Worm (Caenorhabditis elegans) whole organism, young adult: ENCODE results near the gene F26F4.12.
A peak's percentile ranks its signal among the peaks of the same experiment; 100 is the strongest.

Experiments
- C17E4.6 ChIP-seq: fragments of 200-800 bp; sonication (Bioruptor generic); IDR thresholded peaks from 2 replicates; pipeline ENCODE4 v1.3.6; 2022; ENCODE audit warnings: missing genetic modification reagents, missing genetic modification characterization, missing compliant biosample characterization
- F52B5.7 ChIP-seq: sonication (generic microtip); optimal IDR thresholded peaks from 2 replicates; lab custom pipeline; 2016; ENCODE audit warnings: mild to moderate bottlenecking, missing genetic modification characterization, missing compliant biosample characterization
- F55B11.4 ChIP-seq: sonication (generic microtip); optimal IDR thresholded peaks from 2 replicates; lab custom pipeline; 2016; ENCODE audit warnings: missing compliant biosample characterization, missing genetic modification characterization, borderline replicate concordance; ENCODE audit not compliant: insufficient read depth
- K11D2.4 ChIP-seq: fragments of 200-800 bp; sonication (Bioruptor generic); IDR thresholded peaks from 2 replicates; pipeline ENCODE4 v1.3.6; 2022; ENCODE audit warnings: missing genetic modification reagents, missing genetic modification characterization, missing compliant biosample characterization
- T07F8.4 ChIP-seq: sonication (generic microtip); optimal IDR thresholded peaks from 2 replicates; lab custom pipeline; 2016; ENCODE audit warnings: mild to moderate bottlenecking, missing genetic modification characterization, moderate library complexity, missing compliant biosample characterization
- T26A5.8 ChIP-seq: sonication (generic microtip); optimal IDR thresholded peaks from 2 replicates; lab custom pipeline; 2016; ENCODE audit warnings: missing genetic modification characterization, missing compliant biosample characterization
- Y53G8AR.9 ChIP-seq: fragments of 200-800 bp; sonication (Bioruptor generic); conservative IDR thresholded peaks from 2 replicates; pipeline ENCODE4 v1.3.6; 2022; ENCODE audit warnings: missing genetic modification reagents, missing genetic modification characterization, missing compliant biosample characterization
- Y79H2A.3 ChIP-seq: fragments of 200-800 bp; sonication (Bioruptor generic); conservative IDR thresholded peaks from 2 replicates; pipeline ENCODE4 v1.3.6; 2022; ENCODE audit warnings: missing genetic modification reagents, missing genetic modification characterization, missing compliant biosample characterization
- akir-1 ChIP-seq: fragments of 200-800 bp; sonication (Bioruptor generic); optimal IDR thresholded peaks from 2 replicates; lab custom pipeline; 2018; ENCODE audit warnings: mild to moderate bottlenecking, missing genetic modification characterization, moderate library complexity, missing compliant biosample characterization
- aptf-3 ChIP-seq: fragments of 200-800 bp; sonication (Bioruptor generic); IDR thresholded peaks from 2 replicates; pipeline ENCODE4 v1.3.6; 2022; ENCODE audit warnings: missing genetic modification characterization, missing compliant biosample characterization
- attf-5 ChIP-seq: fragments of 200-800 bp; sonication (Bioruptor generic); optimal IDR thresholded peaks from 2 replicates; lab custom pipeline; 2018; ENCODE audit warnings: mild to moderate bottlenecking, missing genetic modification characterization, missing compliant biosample characterization
- attf-6 ChIP-seq: fragments of 200-800 bp; sonication (Bioruptor generic); IDR thresholded peaks from 2 replicates; pipeline ENCODE4 v1.3.6; 2022; ENCODE audit warnings: missing genetic modification reagents, missing genetic modification characterization, missing compliant biosample characterization
- ceh-40 ChIP-seq: fragments of 200-800 bp; sonication (Bioruptor generic); IDR thresholded peaks from 2 replicates; pipeline ENCODE4 v1.3.6; 2022; ENCODE audit warnings: missing genetic modification characterization, missing compliant biosample characterization
- ceh-79 ChIP-seq: sonication (generic microtip); optimal IDR thresholded peaks from 2 replicates; lab custom pipeline; 2017; ENCODE audit warnings: mild to moderate bottlenecking, missing genetic modification characterization, missing compliant biosample characterization
- ceh-91 ChIP-seq: fragments of 200-800 bp; sonication (Bioruptor generic); IDR thresholded peaks from 2 replicates; pipeline ENCODE4 v1.3.6; 2022; ENCODE audit warnings: missing genetic modification reagents, missing genetic modification characterization, missing compliant biosample characterization
- chd-7 ChIP-seq: sonication (generic microtip); optimal IDR thresholded peaks from 2 replicates; lab custom pipeline; 2016; ENCODE audit warnings: mild to moderate bottlenecking, missing genetic modification characterization, moderate library complexity, missing compliant biosample characterization
- egl-44 ChIP-seq: fragments of 200-800 bp; sonication (Bioruptor generic); IDR thresholded peaks from 2 replicates; pipeline ENCODE4 v1.3.6; 2022; ENCODE audit warnings: missing genetic modification reagents, missing genetic modification characterization, missing compliant biosample characterization
- egrh-3 ChIP-seq: fragments of 200-800 bp; sonication (Bioruptor generic); IDR thresholded peaks from 2 replicates; pipeline ENCODE4 v1.3.6; 2022; ENCODE audit warnings: missing genetic modification reagents, missing genetic modification characterization, missing compliant biosample characterization
- gei-17 ChIP-seq: fragments of 200-800 bp; sonication (Bioruptor generic); optimal IDR thresholded peaks from 2 replicates; lab custom pipeline; 2018; ENCODE audit warnings: mild to moderate bottlenecking, missing genetic modification characterization, missing compliant biosample characterization
- lag-1 ChIP-seq: fragments of 200-800 bp; sonication (Bioruptor generic); IDR thresholded peaks from 2 replicates; pipeline ENCODE4 v1.3.6; 2022; ENCODE audit warnings: missing genetic modification reagents, missing genetic modification characterization, missing compliant biosample characterization
- lin-40 ChIP-seq: sonication (generic microtip); optimal IDR thresholded peaks from 2 replicates; lab custom pipeline; 2016; ENCODE audit warnings: missing genetic modification characterization, mild to moderate bottlenecking, missing compliant biosample characterization, missing genotype, missing genetic modification reagents
- lin-54 ChIP-seq: fragments of 200-800 bp; sonication (Bioruptor generic); optimal IDR thresholded peaks from 2 replicates; lab custom pipeline; 2018; ENCODE audit warnings: mild to moderate bottlenecking, missing genetic modification characterization, missing compliant biosample characterization
- madf-6 ChIP-seq: fragments of 200-800 bp; sonication (Bioruptor generic); IDR thresholded peaks from 2 replicates; pipeline ENCODE4 v1.3.6; 2022; ENCODE audit warnings: missing genetic modification reagents, missing genetic modification characterization, missing compliant biosample characterization
- nfya-1 ChIP-seq: sonication (generic microtip); optimal IDR thresholded peaks from 2 replicates; lab custom pipeline; 2017; ENCODE audit warnings: antibody characterized with exemption, missing compliant biosample characterization, missing genetic modification characterization, borderline replicate concordance; ENCODE audit not compliant: insufficient read depth
- nfya-2 ChIP-seq: fragments of 200-800 bp; sonication (Bioruptor generic); IDR thresholded peaks from 2 replicates; pipeline ENCODE4 v1.3.6; 2022; ENCODE audit warnings: missing genetic modification reagents, missing genetic modification characterization, missing compliant biosample characterization
- pbrm-1 ChIP-seq: fragments of 200-800 bp; sonication (Bioruptor generic); IDR thresholded peaks from 2 replicates; pipeline ENCODE4 v1.3.6; 2022; ENCODE audit warnings: missing genetic modification reagents, missing genetic modification characterization, missing compliant biosample characterization
- rcor-1 ChIP-seq: fragments of 200-800 bp; sonication (Bioruptor generic); IDR thresholded peaks from 2 replicates; pipeline ENCODE4 v1.3.6; 2022; ENCODE audit warnings: missing genetic modification reagents, missing genetic modification characterization, missing compliant biosample characterization
- rpc-1 ChIP-seq, 2 experiments: fragments of 150-350 bp in 1 of 2; sonication (generic microtip) in 1 of 2; optimal IDR thresholded peaks; 2 replicates each; lab custom pipeline; 2014 to 2018; ENCODE audit warnings: missing biosample characterization in 1 of 2, missing genetic modification characterization in 1 of 2, missing genetic modification reagents in 1 of 2, missing genotype in 1 of 2
- snpc-1.1 ChIP-seq: sonication (generic microtip); optimal IDR thresholded peaks from 2 replicates; lab custom pipeline; 2017; ENCODE audit warnings: missing genetic modification characterization, mild to moderate bottlenecking, missing compliant biosample characterization, antibody characterized with exemption, moderate library complexity, missing genotype, missing genetic modification reagents; ENCODE audit not compliant: insufficient read depth
- tlf-1 ChIP-seq: fragments of 200-800 bp; sonication (Bioruptor generic); optimal IDR thresholded peaks from 2 replicates; lab custom pipeline; 2018; ENCODE audit warnings: mild to moderate bottlenecking, missing genetic modification characterization, missing compliant biosample characterization
- zfh-2 ChIP-seq: fragments of 200-800 bp; sonication (Bioruptor generic); conservative IDR thresholded peaks from 2 replicates; pipeline ENCODE4 v1.3.6; 2022; ENCODE audit warnings: missing genetic modification reagents, missing genetic modification characterization, missing compliant biosample characterization
- zim-3 ChIP-seq: sonication (generic microtip); optimal IDR thresholded peaks from 2 replicates; lab custom pipeline; 2017; ENCODE audit warnings: mild to moderate bottlenecking, missing genetic modification characterization, moderate library complexity, missing compliant biosample characterization
- ztf-22 ChIP-seq: fragments of 200-800 bp; sonication (Bioruptor generic); optimal IDR thresholded peaks from 2 replicates; lab custom pipeline; 2018; ENCODE audit warnings: mild to moderate bottlenecking, missing genetic modification characterization, moderate library complexity, missing compliant biosample characterization
- ztf-28 ChIP-seq: fragments of 200-800 bp; sonication (Bioruptor generic); IDR thresholded peaks from 2 replicates; pipeline ENCODE4 v1.3.6; 2022; ENCODE audit warnings: missing genetic modification reagents, missing genetic modification characterization, missing compliant biosample characterization
- ztf-6 ChIP-seq: fragments of 200-800 bp; sonication (Bioruptor generic); IDR thresholded peaks from 2 replicates; pipeline ENCODE4 v1.3.6; 2022; ENCODE audit warnings: missing genetic modification reagents, missing genetic modification characterization, missing compliant biosample characterization

The F26F4.12 gene

ce11 chrIII:4947352-4947751 lies 37.5 kb upstream of the F26F4.12 start (continued):
- TF ChIP-seq pbrm-1 (GFP tag; lab: Robert Waterston, UW): 0 out of 2 replicates have a peak, but pooled peaks have one; percentile 35
- TF ChIP-seq T26A5.8 (tag; lab: Kevin White, UChicago): no peak
- TF ChIP-seq rcor-1 (GFP tag; lab: Robert Waterston, UW): 0 out of 2 replicates have a peak, but pooled peaks have one; percentile 15
- no peak for TF ChIP-seq T07F8.4
- TF ChIP-seq lin-54 (GFP tag; lab: Kevin White, UChicago): no peak
- no peak for TF ChIP-seq K11D2.4 (GFP tag; lab: Robert Waterston, UW)
- TF ChIP-seq ztf-28 (GFP tag; lab: Robert Waterston, UW): 0 out of 2 replicates have a peak, but pooled peaks have one; percentile 21
- TF ChIP-seq akir-1 (GFP tag; lab: Kevin White, UChicago): no peak
- TF ChIP-seq lin-40 (tag; lab: Kevin White, UChicago): no peak
- TF ChIP-seq F52B5.7 (tag; lab: Kevin White, UChicago): no peak
- TF ChIP-seq ztf-6 (GFP tag; lab: Robert Waterston, UW): peak; percentile 11; the same call in 1 of the 2 replicates
- TF ChIP-seq chd-7: peak; percentile 56
- TF ChIP-seq lag-1 (GFP tag; lab: Robert Waterston, UW): no peak
- TF ChIP-seq F55B11.4: no peak
- no peak for TF ChIP-seq egl-44 (GFP tag; lab: Robert Waterston, UW)
- TF ChIP-seq zfh-2: peak; percentile 87
- TF ChIP-seq C17E4.6 (GFP tag; lab: Robert Waterston, UW): 0 out of 2 replicates have a peak, but pooled peaks have one; percentile 20
- no peak for TF ChIP-seq ceh-91 (GFP tag; lab: Robert Waterston, UW)
- TF ChIP-seq ceh-40 (GFP tag; lab: Robert Waterston, UW): no peak
- no peak for TF ChIP-seq Y79H2A.3 (GFP tag; lab: Robert Waterston, UW)
- no peak for TF ChIP-seq snpc-1.1
- no peak for TF ChIP-seq attf-5 (GFP tag; lab: Kevin White, UChicago)

ce11 chrIII:4944213-4944612 lies 34.4 kb upstream of the F26F4.12 start, which contains the start of gene ntl-9:
Gene ntl-9 (plus strand): TSS chrIII:4944513.
- TF ChIP-seq aptf-3 (GFP tag; lab: Robert Waterston, UW) (no peak), nfya-1 (tag; lab: Kevin White, UChicago) (no peak), zim-3 (tag; lab: Kevin White, UChicago) (no peak), gei-17 (GFP tag; lab: Kevin White, UChicago) (no peak), egrh-3 (GFP tag; lab: Robert Waterston, UW) (no peak), nfya-2 (GFP tag; lab: Robert Waterston, UW) (no peak), T07F8.4 (no peak), ztf-22 (GFP tag; lab: Kevin White, UChicago) (no peak), ceh-79 (no peak), ztf-6 (GFP tag; lab: Robert Waterston, UW) (no peak), attf-6 (GFP tag; lab: Robert Waterston, UW) (no peak)
- TF ChIP-seq, all 124 proteins: peak for 0

ce11 chrIII:4939267-4939666 lies 29.4 kb upstream of the F26F4.12 start, which contains the start of gene rpb-2:
Gene rpb-2 (plus strand): TSS chrIII:4939567.
- TF ChIP-seq Y53G8AR.9 (GFP tag; lab: Robert Waterston, UW): 0 out of 2 replicates have a peak, but pooled peaks have one; percentile 17
- TF ChIP-seq rpc-1 (optimal IDR thresholded peaks at IDR 0.05; lab: Kevin White, UChicago): no peak
- TF ChIP-seq rpc-1 (tag; optimal IDR thresholded peaks at IDR 0.05; lab: Kevin White, UChicago): no peak

- 0 out of 2 replicates have a peak, but pooled peaks have one; percentile 37 for TF ChIP-seq madf-6
- TF ChIP-seq rcor-1 (GFP tag; lab: Robert Waterston, UW): no peak
- 0 out of 2 replicates have a peak, but pooled peaks have one; percentile 21 for TF ChIP-seq Y53G8AR.9 (GFP tag; lab: Robert Waterston, UW)
- TF ChIP-seq F55B11.4: no peak
- TF ChIP-seq tlf-1: no peak
Measured at ce11 chrIII:4937022-4937421, 27.2 kb upstream of the F26F4.12 start, which contains the start of gene fsn-1. Gene fsn-1 (plus strand): TSS chrIII:4937322.
